Fruit fly (Drosophila melanogaster) whole organism, embryonic: ENCODE data around the gene CG13601.

Experiments
- Ada2b ChIP-seq: fragments of 200-800 bp; sonication (Bioruptor generic); IDR thresholded peaks from 2 replicates; pipeline ENCODE4 v1.3.6; 2022; ENCODE audit warnings: missing biosample characterization, missing genetic modification characterization
- Adf1 ChIP-seq: fragments of 200-800 bp; sonication (Bioruptor generic); IDR thresholded peaks from 2 replicates; pipeline ENCODE4 v1.3.6; 2022; ENCODE audit warnings: missing biosample characterization, missing genetic modification characterization
- Bteb2 ChIP-seq: fragments of 200-800 bp; sonication (Bioruptor generic); optimal IDR thresholded peaks from 2 replicates; lab custom pipeline; 2016; ENCODE audit warnings: missing biosample characterization, missing genetic modification characterization
- CG11398 ChIP-seq: fragments of 200-800 bp; sonication (Bioruptor generic); optimal IDR thresholded peaks from 2 replicates; lab custom pipeline; 2016; ENCODE audit warnings: missing biosample characterization, missing genetic modification characterization
- CG12104 ChIP-seq: fragments of 200-800 bp; sonication (Bioruptor generic); optimal IDR thresholded peaks from 3 replicates; lab custom pipeline; 2016; ENCODE audit warnings: missing biosample characterization, missing genetic modification characterization
- CG12236 ChIP-seq: fragments of 200-800 bp; sonication (Bioruptor generic); optimal IDR thresholded peaks from 2 replicates; lab custom pipeline; 2016; ENCODE audit warnings: missing biosample characterization, missing genetic modification characterization
- CG12299 ChIP-seq: fragments of 200-800 bp; sonication (Bioruptor generic); optimal IDR thresholded peaks from 2 replicates; lab custom pipeline; 2018; ENCODE audit warnings: missing biosample characterization, mild to moderate bottlenecking, missing genetic modification characterization
- CG1233 ChIP-seq: fragments of 200-800 bp; sonication (Bioruptor generic); optimal IDR thresholded peaks from 4 replicates; lab custom pipeline; 2018; ENCODE audit warnings: missing biosample characterization, mild to moderate bottlenecking, missing genetic modification characterization
- CG12391 ChIP-seq: fragments of 200-800 bp; sonication (Bioruptor generic); optimal IDR thresholded peaks from 3 replicates; lab custom pipeline; 2018; ENCODE audit warnings: missing biosample characterization, mild to moderate bottlenecking, missing genetic modification characterization, moderate library complexity
- CG12744 ChIP-seq: fragments of 200-800 bp; sonication (Bioruptor generic); optimal IDR thresholded peaks from 2 replicates; lab custom pipeline; 2016; ENCODE audit warnings: missing biosample characterization, missing genetic modification characterization
- CG14965 ChIP-seq: fragments of 200-800 bp; sonication (Bioruptor generic); optimal IDR thresholded peaks from 2 replicates; lab custom pipeline; 2016; ENCODE audit warnings: missing biosample characterization, missing genetic modification characterization, borderline replicate concordance
- CG15011 ChIP-seq: fragments of 200-800 bp; sonication (Bioruptor generic); optimal IDR thresholded peaks from 3 replicates; lab custom pipeline; 2018; ENCODE audit warnings: missing biosample characterization, mild to moderate bottlenecking, missing genetic modification characterization
- CG1529 ChIP-seq: fragments of 200-800 bp; sonication (Bioruptor generic); optimal IDR thresholded peaks from 3 replicates; lab custom pipeline; 2018; ENCODE audit warnings: missing biosample characterization, missing genetic modification characterization
- CG3065 ChIP-seq: fragments of 200-800 bp; sonication (Bioruptor generic); optimal IDR thresholded peaks from 2 replicates; lab custom pipeline; 2016; ENCODE audit warnings: missing biosample characterization, missing genetic modification characterization
- CG3995 ChIP-seq: fragments of 200-800 bp; sonication (Bioruptor generic); optimal IDR thresholded peaks from 3 replicates; lab custom pipeline; 2016; ENCODE audit warnings: missing biosample characterization, missing genetic modification characterization
- CG4328 ChIP-seq: fragments of 200-800 bp; sonication (Bioruptor generic); optimal IDR thresholded peaks from 3 replicates; lab custom pipeline; 2017; ENCODE audit warnings: missing biosample characterization, missing genetic modification reagents, missing genetic modification characterization
- CG4617 ChIP-seq: fragments of 200-800 bp; sonication (Bioruptor generic); optimal IDR thresholded peaks from 3 replicates; lab custom pipeline; 2016; ENCODE audit warnings: missing biosample characterization, missing genetic modification characterization, borderline replicate concordance
- CG6175 ChIP-seq: fragments of 200-800 bp; sonication (Bioruptor generic); IDR thresholded peaks from 3 replicates; pipeline ENCODE4 v1.3.6; 2022; ENCODE audit warnings: missing biosample characterization, missing genetic modification characterization
- CG6272 ChIP-seq: fragments of 200-800 bp; sonication (Bioruptor generic); IDR thresholded peaks from 2 replicates; pipeline ENCODE4 v1.3.6; 2022; ENCODE audit warnings: missing biosample characterization, missing genetic modification characterization
- CG7928 ChIP-seq: fragments of 200-800 bp; sonication (Bioruptor generic); optimal IDR thresholded peaks from 2 replicates; lab custom pipeline; 2017; ENCODE audit warnings: missing biosample characterization, mild to moderate bottlenecking, missing genetic modification characterization
- CG8359 ChIP-seq: fragments of 200-800 bp; sonication (Bioruptor generic); optimal IDR thresholded peaks from 2 replicates; lab custom pipeline; 2017; ENCODE audit warnings: missing biosample characterization, mild to moderate bottlenecking, missing genetic modification characterization, borderline replicate concordance
- GATAe ChIP-seq: fragments of 200-800 bp; sonication (Bioruptor generic); conservative IDR thresholded peaks from 2 replicates; pipeline ENCODE4 v1.3.6; 2022; ENCODE audit warnings: missing biosample characterization, missing genetic modification characterization
- Gug ChIP-seq: fragments of 200-800 bp; sonication (Bioruptor generic); IDR thresholded peaks from 4 replicates; pipeline ENCODE4 v1.3.6; 2022; ENCODE audit warnings: missing biosample characterization, missing genetic modification characterization
- HLH54F ChIP-seq: fragments of 200-800 bp; sonication (Bioruptor generic); optimal IDR thresholded peaks from 3 replicates; lab custom pipeline; 2016; ENCODE audit warnings: missing biosample characterization, missing genetic modification characterization
- HmgD ChIP-seq: fragments of 200-800 bp; sonication (Bioruptor generic); optimal IDR thresholded peaks from 3 replicates; lab custom pipeline; 2016; ENCODE audit warnings: missing biosample characterization, missing genetic modification characterization
- Mes4 ChIP-seq: fragments of 200-800 bp; sonication (Bioruptor generic); optimal IDR thresholded peaks from 2 replicates; lab custom pipeline; 2016; ENCODE audit warnings: missing biosample characterization, missing genetic modification characterization
- NC2α ChIP-seq: fragments of 200-800 bp; sonication (Bioruptor generic); optimal IDR thresholded peaks from 2 replicates; lab custom pipeline; 2016; ENCODE audit warnings: missing biosample characterization, missing genetic modification characterization
- NC2β ChIP-seq: fragments of 200-800 bp; sonication (Bioruptor generic); optimal IDR thresholded peaks from 2 replicates; lab custom pipeline; 2016; ENCODE audit warnings: missing biosample characterization, missing genetic modification characterization
- Oli ChIP-seq: fragments of 200-800 bp; sonication (Bioruptor generic); optimal IDR thresholded peaks from 2 replicates; lab custom pipeline; 2018; ENCODE audit warnings: missing biosample characterization, mild to moderate bottlenecking, missing genetic modification characterization, moderate library complexity
- PHDP ChIP-seq: fragments of 200-800 bp; sonication (Bioruptor generic); optimal IDR thresholded peaks from 3 replicates; lab custom pipeline; 2018; ENCODE audit warnings: missing biosample characterization, mild to moderate bottlenecking, missing genetic modification characterization, moderate library complexity
- Pdp1 ChIP-seq, 2 experiments: fragments of 200-800 bp; sonication (Bioruptor generic); optimal IDR thresholded peaks; 3 replicates each; lab custom pipeline; 2016; ENCODE audit warnings: missing biosample characterization in 2 of 2, missing genetic modification characterization in 2 of 2, mild to moderate bottlenecking in 1 of 2, moderate library complexity in 1 of 2
- Sin3A ChIP-seq: fragments of >200 bp; optimal IDR thresholded peaks from 2 replicates; lab custom pipeline; 2018
- Six4 ChIP-seq: fragments of 200-800 bp; sonication (Bioruptor generic); optimal IDR thresholded peaks from 2 replicates; lab custom pipeline; 2016; ENCODE audit warnings: missing biosample characterization, missing genetic modification characterization
- Vsx1 ChIP-seq: fragments of 200-800 bp; sonication (Bioruptor generic); optimal IDR thresholded peaks from 2 replicates; lab custom pipeline; 2017; ENCODE audit warnings: missing biosample characterization, mild to moderate bottlenecking, missing genetic modification characterization, missing genetic modification reagents
- ara ChIP-seq: fragments of 200-800 bp; sonication (Bioruptor generic); IDR thresholded peaks from 2 replicates; pipeline ENCODE4 v1.3.6; 2022; ENCODE audit warnings: missing biosample characterization, missing genetic modification characterization
- ash1 ChIP-seq: fragments of 200-800 bp; sonication (Bioruptor generic); optimal IDR thresholded peaks from 2 replicates; lab custom pipeline; 2018; ENCODE audit warnings: missing biosample characterization, mild to moderate bottlenecking, missing genetic modification characterization
- ato ChIP-seq: fragments of 200-800 bp; sonication (Bioruptor generic); IDR thresholded peaks from 2 replicates; pipeline ENCODE4 v1.3.6; 2022; ENCODE audit warnings: missing biosample characterization, missing genetic modification characterization; ENCODE audit not compliant: partially characterized antibody
- crc ChIP-seq: fragments of 200-800 bp; sonication (Bioruptor generic); optimal IDR thresholded peaks from 2 replicates; lab custom pipeline; 2016; ENCODE audit warnings: missing biosample characterization, missing genetic modification characterization
- dysf ChIP-seq: fragments of 200-800 bp; sonication (Bioruptor generic); IDR thresholded peaks from 3 replicates; pipeline ENCODE4 v1.3.6; 2022; ENCODE audit warnings: missing biosample characterization, missing genetic modification characterization
- en ChIP-seq: fragments of 200-800 bp; sonication (Bioruptor generic); optimal IDR thresholded peaks from 2 replicates; lab custom pipeline; 2016; ENCODE audit warnings: missing biosample characterization, missing genetic modification characterization
- eyg ChIP-seq: fragments of 200-800 bp; sonication (Bioruptor generic); optimal IDR thresholded peaks from 3 replicates; lab custom pipeline; 2016; ENCODE audit warnings: missing biosample characterization, missing genetic modification characterization
- grau ChIP-seq: fragments of 200-800 bp; optimal IDR thresholded peaks from 3 replicates; lab custom pipeline; 2019; ENCODE audit warnings: missing biosample characterization, mild to moderate bottlenecking, missing genetic modification characterization, moderate library complexity
- hb ChIP-seq: fragments of 200-800 bp; sonication (Bioruptor generic); IDR thresholded peaks from 3 replicates; pipeline ENCODE4 v1.3.6; 2022; ENCODE audit warnings: missing biosample characterization, missing genetic modification characterization; ENCODE audit not compliant: partially characterized antibody
- ken ChIP-seq: fragments of 200-800 bp; sonication (Bioruptor generic); IDR thresholded peaks from 3 replicates; pipeline ENCODE4 v1.3.6; 2022; ENCODE audit warnings: missing biosample characterization, missing genetic modification characterization
- lola ChIP-seq, 3 experiments: fragments of >200 bp in 2 of 3; fragments of 200-800 bp in 1 of 3; sonication (Bioruptor generic) in 1 of 3; optimal IDR thresholded peaks; 2 replicates each; lab custom pipeline; 2017 to 2019; ENCODE audit warnings: missing biosample characterization in 3 of 3, missing genetic modification characterization in 3 of 3, mild to moderate bottlenecking in 1 of 3, moderate library complexity in 1 of 3
- pros ChIP-seq: fragments of 200-800 bp; sonication (Bioruptor generic); optimal IDR thresholded peaks from 3 replicates; lab custom pipeline; 2019; ENCODE audit warnings: missing biosample characterization, mild to moderate bottlenecking, missing genetic modification characterization, moderate library complexity
- run ChIP-seq: fragments of 200-800 bp; sonication (Bioruptor generic); optimal IDR thresholded peaks from 3 replicates; lab custom pipeline; 2018; ENCODE audit warnings: missing biosample characterization, mild to moderate bottlenecking, missing genetic modification characterization
- sens-2 ChIP-seq: fragments of 200-800 bp; sonication (Bioruptor generic); IDR thresholded peaks from 2 replicates; pipeline ENCODE4 v1.3.6; 2022; ENCODE audit warnings: missing biosample characterization, missing genetic modification characterization
- sima ChIP-seq: fragments of 200-800 bp; sonication (Bioruptor generic); optimal IDR thresholded peaks from 2 replicates; lab custom pipeline; 2016; ENCODE audit warnings: missing biosample characterization, missing genetic modification characterization
- sisA ChIP-seq: fragments of 200-800 bp; sonication (Bioruptor generic); IDR thresholded peaks from 2 replicates; pipeline ENCODE4 v1.3.6; 2022; ENCODE audit warnings: missing biosample characterization, missing genetic modification characterization
- sna ChIP-seq: fragments of 200-800 bp; sonication (Bioruptor generic); IDR thresholded peaks from 2 replicates; pipeline ENCODE4 v1.3.6; 2022; ENCODE audit warnings: missing biosample characterization, missing genetic modification characterization; ENCODE audit not compliant: partially characterized antibody
- trem ChIP-seq: fragments of 200-800 bp; optimal IDR thresholded peaks from 3 replicates; lab custom pipeline; 2019; ENCODE audit warnings: missing biosample characterization, mild to moderate bottlenecking, missing genetic modification characterization, moderate library complexity

Gene CG13601

DNA sequence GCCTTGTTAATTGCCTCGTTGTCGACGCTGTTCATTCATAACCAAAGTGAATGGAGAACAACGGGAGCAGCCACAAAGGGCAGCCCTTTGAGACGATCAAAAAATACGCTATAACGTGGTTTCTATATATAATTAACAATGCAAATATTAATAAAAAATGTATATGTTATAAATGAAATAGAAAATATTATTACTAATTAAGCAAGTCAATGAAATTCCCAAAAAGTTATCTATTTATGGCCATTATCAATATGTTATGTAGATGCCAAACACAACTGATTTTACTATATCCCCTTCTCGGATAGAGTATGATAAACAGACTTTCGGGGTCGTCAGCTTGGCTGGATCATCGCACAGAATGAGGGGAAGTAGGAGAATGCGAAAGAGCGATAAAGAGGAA is 42.0 kb upstream of the CG13601 start (continued):
- TF ChIP-seq hb (GFP tag; lab: Robert Waterston, UW), result no peak
- peak; percentile 54 for TF ChIP-seq Oli (tag; lab: Kevin White, UChicago)
- TF ChIP-seq GATAe (GFP tag; lab: Robert Waterston, UW), result no peak
- TF ChIP-seq HLH54F (GFP tag; lab: Kevin White, UChicago), result no peak
- TF ChIP-seq lola (GFP tag; optimal IDR thresholded peaks at IDR 0.05; lab: Kevin White, UChicago), result no peak
- TF ChIP-seq sisA (GFP tag; lab: Robert Waterston, UW), result peak; percentile 27; the same call in 1 of the 2 replicates
- TF ChIP-seq NC2α (GFP tag; lab: Kevin White, UChicago), result no peak
- peak; percentile 9 for TF ChIP-seq CG4328 (GFP tag; lab: Kevin White, UChicago)
- no peak for TF ChIP-seq Sin3A (lab: Kevin White, UChicago)
- TF ChIP-seq trem (tag; lab: Kevin White, UChicago), result no peak
- no peak for TF ChIP-seq NC2β (GFP tag; lab: Kevin White, UChicago)
- no peak for TF ChIP-seq CG7928 (GFP tag; lab: Kevin White, UChicago)
- TF ChIP-seq CG15011 (GFP tag; lab: Kevin White, UChicago), result no peak
- TF ChIP-seq en (GFP tag; lab: Kevin White, UChicago), result no peak
- TF ChIP-seq ato (GFP tag; lab: Robert Waterston, UW), result no peak
- TF ChIP-seq CG14965 (GFP tag; lab: Kevin White, UChicago), result no peak
- TF ChIP-seq CG1233, result peak; percentile 30
- no peak for TF ChIP-seq CG4617
- TF ChIP-seq CG11398 (GFP tag; lab: Kevin White, UChicago), result no peak
- no peak for TF ChIP-seq CG12744
- TF ChIP-seq crc, result no peak
- TF ChIP-seq CG3995 (GFP tag; lab: Kevin White, UChicago), result no peak
- no peak for TF ChIP-seq pros (GFP tag; lab: Kevin White, UChicago)
- TF ChIP-seq Ada2b (GFP tag; lab: Robert Waterston, UW), result 0 out of 2 replicates have a peak, but pooled peaks have one; percentile 16
- TF ChIP-seq CG8359, result no peak
- no peak for TF ChIP-seq CG3065
- no peak for TF ChIP-seq sna (GFP tag; lab: Robert Waterston, UW)
- TF ChIP-seq eyg, result no peak
- TF ChIP-seq Vsx1 (GFP tag; lab: Kevin White, UChicago), result peak; percentile 29
- TF ChIP-seq Pdp1 (GFP tag; optimal IDR thresholded peaks at IDR 0.05; lab: Kevin White, UChicago), result no peak
- peak; percentile 21 for TF ChIP-seq run (tag; lab: Kevin White, UChicago)
- TF ChIP-seq ash1, result no peak
- peak; percentile 17 for TF ChIP-seq CG12104 (GFP tag; lab: Kevin White, UChicago)
- TF ChIP-seq CG1529 (GFP tag; lab: Kevin White, UChicago), result no peak
- TF ChIP-seq grau (tag; lab: Kevin White, UChicago), result peak; percentile 68
- TF ChIP-seq PHDP (tag; lab: Kevin White, UChicago), result peak; percentile 67
- no peak for TF ChIP-seq CG6175 (GFP tag; lab: Robert Waterston, UW)
- peak; percentile 76 for TF ChIP-seq dysf (GFP tag; lab: Robert Waterston, UW)
- peak; percentile 49; the same call in 1 of the 3 replicates for TF ChIP-seq ken
- TF ChIP-seq ara (GFP tag; lab: Robert Waterston, UW), result no peak
- no peak for TF ChIP-seq Six4 (GFP tag; lab: Kevin White, UChicago)
- peak; percentile 17; the same call in 1 of the 2 replicates for TF ChIP-seq sens-2 (GFP tag; lab: Robert Waterston, UW)
- TF ChIP-seq CG6272, result no peak
- no peak for TF ChIP-seq sima
- TF ChIP-seq CG12236 (GFP tag; lab: Kevin White, UChicago), result no peak
- TF ChIP-seq Adf1 (GFP tag; lab: Robert Waterston, UW), result no peak
- peak; percentile 20 for TF ChIP-seq CG12299 (tag; lab: Kevin White, UChicago)
- peak; percentile 50 for TF ChIP-seq CG12391 (tag; lab: Kevin White, UChicago)
- TF ChIP-seq Gug (GFP tag; lab: Robert Waterston, UW), result no peak
- TF ChIP-seq Mes4, result no peak
- no peak for TF ChIP-seq HmgD (GFP tag; lab: Kevin White, UChicago)
- no peak for TF ChIP-seq Bteb2
